Fruit fly (Drosophila melanogaster) whole organism, embryonic: ENCODE measurements around the gene CG8814.

Experiments
- BEAF-32 ChIP-seq: fragments of 200-800 bp; sonication (Bioruptor generic); optimal IDR thresholded peaks from 3 replicates; lab custom pipeline; 2017; ENCODE audit warnings: missing biosample characterization, missing genetic modification characterization, mild to moderate bottlenecking, moderate library complexity, missing genetic modification reagents
- Bgb ChIP-seq: fragments of 200-800 bp; sonication (Bioruptor generic); IDR thresholded peaks from 2 replicates; pipeline ENCODE4 v1.3.6; 2022; ENCODE audit warnings: missing biosample characterization, missing genetic modification characterization; ENCODE audit not compliant: partially characterized antibody
- CG11723 ChIP-seq: fragments of 200-800 bp; sonication (Bioruptor generic); optimal IDR thresholded peaks from 2 replicates; lab custom pipeline; 2017; ENCODE audit warnings: missing biosample characterization, mild to moderate bottlenecking, missing genetic modification characterization
- CG12071 ChIP-seq: fragments of 200-800 bp; sonication (Bioruptor generic); optimal IDR thresholded peaks from 3 replicates; lab custom pipeline; 2018; ENCODE audit warnings: missing biosample characterization, mild to moderate bottlenecking, missing genetic modification characterization
- CG12104 ChIP-seq: fragments of 200-800 bp; sonication (Bioruptor generic); optimal IDR thresholded peaks from 3 replicates; lab custom pipeline; 2016; ENCODE audit warnings: missing biosample characterization, missing genetic modification characterization
- CG12744 ChIP-seq: fragments of 200-800 bp; sonication (Bioruptor generic); optimal IDR thresholded peaks from 2 replicates; lab custom pipeline; 2016; ENCODE audit warnings: missing biosample characterization, missing genetic modification characterization
- CG12942 ChIP-seq: fragments of 200-800 bp; sonication (Bioruptor generic); optimal IDR thresholded peaks from 3 replicates; lab custom pipeline; 2016; ENCODE audit warnings: missing biosample characterization, missing genetic modification characterization
- CG14014 ChIP-seq: fragments of 200-800 bp; sonication (Bioruptor generic); IDR thresholded peaks from 2 replicates; pipeline ENCODE4 v1.3.6; 2022; ENCODE audit warnings: missing biosample characterization, missing genetic modification characterization
- CG14965 ChIP-seq: fragments of 200-800 bp; sonication (Bioruptor generic); optimal IDR thresholded peaks from 2 replicates; lab custom pipeline; 2016; ENCODE audit warnings: missing biosample characterization, missing genetic modification characterization, borderline replicate concordance
- CG15696 ChIP-seq: fragments of 200-800 bp; sonication (Bioruptor generic); optimal IDR thresholded peaks from 2 replicates; lab custom pipeline; 2019; ENCODE audit warnings: missing biosample characterization, mild to moderate bottlenecking, missing genetic modification characterization, moderate library complexity
- CG17361 ChIP-seq: fragments of 200-800 bp; sonication (Bioruptor generic); IDR thresholded peaks from 3 replicates; pipeline ENCODE4 v1.3.6; 2022; ENCODE audit warnings: missing biosample characterization, missing genetic modification characterization
- CG17385 ChIP-seq: fragments of 200-800 bp; sonication (Bioruptor generic); optimal IDR thresholded peaks from 3 replicates; lab custom pipeline; 2018; ENCODE audit warnings: missing biosample characterization, mild to moderate bottlenecking, missing genetic modification characterization
- CG18599 ChIP-seq: fragments of 200-800 bp; sonication (Bioruptor generic); optimal IDR thresholded peaks from 3 replicates; lab custom pipeline; 2017; ENCODE audit warnings: missing biosample characterization, missing genetic modification characterization, mild to moderate bottlenecking, moderate library complexity, missing genetic modification reagents
- CG2199 ChIP-seq: fragments of 200-800 bp; sonication (Bioruptor generic); IDR thresholded peaks from 3 replicates; pipeline ENCODE4 v1.3.6; 2022; ENCODE audit warnings: missing biosample characterization, missing genetic modification characterization
- CG2712 ChIP-seq: fragments of 200-800 bp; optimal IDR thresholded peaks from 3 replicates; lab custom pipeline; 2019; ENCODE audit warnings: missing biosample characterization, mild to moderate bottlenecking, missing genetic modification characterization, moderate library complexity
- CG33213 ChIP-seq: fragments of 200-800 bp; sonication (Bioruptor generic); optimal IDR thresholded peaks from 3 replicates; lab custom pipeline; 2016; ENCODE audit warnings: missing biosample characterization, missing genetic modification characterization
- CG33557 ChIP-seq: fragments of 200-800 bp; sonication (Bioruptor generic); optimal IDR thresholded peaks from 2 replicates; lab custom pipeline; 2019; ENCODE audit warnings: missing biosample characterization, mild to moderate bottlenecking, missing genetic modification characterization, moderate library complexity
- CG34224 ChIP-seq: fragments of 200-800 bp; sonication (Bioruptor generic); IDR thresholded peaks from 3 replicates; pipeline ENCODE4 v1.3.6; 2022; ENCODE audit warnings: missing biosample characterization, missing genetic modification characterization; ENCODE audit not compliant: partially characterized antibody
- CG34376 ChIP-seq: fragments of 200-800 bp; sonication (Bioruptor generic); optimal IDR thresholded peaks from 2 replicates; lab custom pipeline; 2018; ENCODE audit warnings: missing biosample characterization, mild to moderate bottlenecking, missing genetic modification characterization
- CG4328 ChIP-seq: fragments of 200-800 bp; sonication (Bioruptor generic); optimal IDR thresholded peaks from 3 replicates; lab custom pipeline; 2017; ENCODE audit warnings: missing biosample characterization, missing genetic modification reagents, missing genetic modification characterization
- CG8089 ChIP-seq: fragments of 200-800 bp; sonication (Bioruptor generic); optimal IDR thresholded peaks from 3 replicates; lab custom pipeline; 2016; ENCODE audit warnings: missing biosample characterization, missing genetic modification characterization
- Dbx ChIP-seq: fragments of 200-800 bp; sonication (Bioruptor generic); IDR thresholded peaks from 3 replicates; pipeline ENCODE4 v1.3.6; 2022; ENCODE audit warnings: missing biosample characterization, missing genetic modification characterization
- Dll ChIP-seq: fragments of 200-800 bp; sonication (Bioruptor generic); IDR thresholded peaks from 4 replicates; pipeline ENCODE4 v1.3.6; 2022; ENCODE audit warnings: missing biosample characterization, missing genetic modification characterization; ENCODE audit not compliant: partially characterized antibody
- Drgx ChIP-seq: fragments of 200-800 bp; sonication (Bioruptor generic); IDR thresholded peaks from 2 replicates; pipeline ENCODE4 v1.3.6; 2022; ENCODE audit warnings: missing biosample characterization, missing genetic modification characterization
- Ets97D ChIP-seq: fragments of 200-800 bp; sonication (Bioruptor generic); optimal IDR thresholded peaks from 3 replicates; lab custom pipeline; 2016; ENCODE audit warnings: missing biosample characterization, missing genetic modification characterization
- Fer1 ChIP-seq: fragments of 200-800 bp; sonication (Bioruptor generic); optimal IDR thresholded peaks from 2 replicates; lab custom pipeline; 2017; ENCODE audit warnings: missing biosample characterization, mild to moderate bottlenecking, missing genetic modification characterization
- HmgZ ChIP-seq: fragments of 200-800 bp; sonication (Bioruptor generic); optimal IDR thresholded peaks from 2 replicates; lab custom pipeline; 2018; ENCODE audit warnings: missing biosample characterization, mild to moderate bottlenecking, missing genetic modification characterization
- Trl ChIP-seq, 3 experiments: fragments of >200 bp in 2 of 3; fragments of 200-800 bp in 1 of 3; sonication (Bioruptor generic) in 1 of 3; optimal IDR thresholded peaks; 2 replicates in 1 of 3; 3 replicates in 2 of 3; lab custom pipeline; 2016 to 2017; ENCODE audit warnings: missing biosample characterization in 1 of 3, missing genetic modification characterization in 1 of 3
- Xrp1 ChIP-seq: fragments of 200-800 bp; sonication (Bioruptor generic); IDR thresholded peaks from 2 replicates; pipeline ENCODE4 v1.3.6; 2022; ENCODE audit warnings: missing biosample characterization, missing genetic modification characterization
- br ChIP-seq: fragments of >200 bp; optimal IDR thresholded peaks from 2 replicates; lab custom pipeline; 2017
- bsh ChIP-seq, 2 experiments: fragments of 200-800 bp; sonication (Bioruptor generic); optimal IDR thresholded peaks; 2 replicates each; lab custom pipeline; 2017 to 2018; ENCODE audit warnings: mild to moderate bottlenecking in 2 of 2, missing biosample characterization in 2 of 2, missing genetic modification characterization in 2 of 2, moderate library complexity in 1 of 2
- cato ChIP-seq: fragments of 200-800 bp; sonication (Bioruptor generic); optimal IDR thresholded peaks from 2 replicates; lab custom pipeline; 2016; ENCODE audit warnings: missing biosample characterization, missing genetic modification characterization, borderline replicate concordance
- ci ChIP-seq: fragments of 200-800 bp; sonication (Bioruptor generic); IDR thresholded peaks from 3 replicates; pipeline ENCODE4 v1.3.6; 2022; ENCODE audit warnings: missing biosample characterization, missing genetic modification characterization
- fd64A ChIP-seq: fragments of 200-800 bp; sonication (Bioruptor generic); optimal IDR thresholded peaks from 3 replicates; lab custom pipeline; 2018; ENCODE audit warnings: missing biosample characterization, mild to moderate bottlenecking, missing genetic modification characterization
- fru ChIP-seq: fragments of >200 bp; optimal IDR thresholded peaks from 2 replicates; lab custom pipeline; 2017
- hth ChIP-seq: fragments of >200 bp; optimal IDR thresholded peaks from 2 replicates; lab custom pipeline; 2017; ENCODE audit warnings: inconsistent platforms
- kni ChIP-seq: fragments of 200-800 bp; sonication (Bioruptor generic); optimal IDR thresholded peaks from 3 replicates; lab custom pipeline; 2017; ENCODE audit warnings: mild to moderate bottlenecking, missing biosample characterization, missing genetic modification reagents, missing genetic modification characterization
- mam ChIP-seq: fragments of 200-800 bp; sonication (Bioruptor generic); optimal IDR thresholded peaks from 3 replicates; lab custom pipeline; 2016; ENCODE audit warnings: missing biosample characterization, missing genetic modification characterization
- nmo ChIP-seq: fragments of 200-800 bp; sonication (Bioruptor generic); optimal IDR thresholded peaks from 2 replicates; lab custom pipeline; 2018; ENCODE audit warnings: missing biosample characterization, mild to moderate bottlenecking, missing genetic modification characterization, moderate library complexity
- odd ChIP-seq: fragments of 200-800 bp; sonication (Bioruptor generic); optimal IDR thresholded peaks from 2 replicates; lab custom pipeline; 2017; ENCODE audit warnings: missing biosample characterization, mild to moderate bottlenecking, missing genetic modification characterization
- onecut ChIP-seq: fragments of 200-800 bp; sonication (Bioruptor generic); IDR thresholded peaks from 2 replicates; pipeline ENCODE4 v1.3.6; 2022; ENCODE audit warnings: missing biosample characterization, missing genetic modification characterization
- otp ChIP-seq: fragments of 200-800 bp; sonication (Bioruptor generic); IDR thresholded peaks from 3 replicates; pipeline ENCODE4, ENCODE4 v1.3.6; 2022; ENCODE audit warnings: missing biosample characterization, missing genetic modification characterization
- salm ChIP-seq: fragments of 200-800 bp; sonication (Bioruptor generic); optimal IDR thresholded peaks from 2 replicates; lab custom pipeline; 2018; ENCODE audit warnings: missing biosample characterization, mild to moderate bottlenecking, missing genetic modification characterization
- sqz ChIP-seq: fragments of 200-800 bp; sonication (Bioruptor generic); optimal IDR thresholded peaks from 3 replicates; lab custom pipeline; 2018; ENCODE audit warnings: missing biosample characterization, mild to moderate bottlenecking, missing genetic modification characterization
- tll ChIP-seq, 2 experiments: fragments of 200-800 bp in 1 of 2; fragments of >200 bp in 1 of 2; sonication (Bioruptor generic) in 1 of 2; optimal IDR thresholded peaks; 2 replicates each; lab custom pipeline; 2017 to 2019; ENCODE audit warnings: missing biosample characterization in 2 of 2, missing genetic modification characterization in 2 of 2, mild to moderate bottlenecking in 1 of 2, moderate library complexity in 1 of 2
- tx ChIP-seq: fragments of 200-800 bp; sonication (Bioruptor generic); optimal IDR thresholded peaks from 2 replicates; lab custom pipeline; 2016; ENCODE audit warnings: missing biosample characterization, missing genetic modification characterization
- vvl ChIP-seq: fragments of 200-800 bp; sonication (Bioruptor generic); IDR thresholded peaks from 2 replicates; pipeline ENCODE4 v1.3.6; 2022; ENCODE audit warnings: missing biosample characterization, missing genetic modification characterization
- yki ChIP-seq: fragments of >200 bp; optimal IDR thresholded peaks from 3 replicates; lab custom pipeline; 2018
- zfh2 ChIP-seq: fragments of 200-800 bp; sonication (Bioruptor generic); optimal IDR thresholded peaks from 2 replicates; lab custom pipeline; 2016; ENCODE audit warnings: missing biosample characterization, missing genetic modification characterization

Gene CG8814

DNA sequence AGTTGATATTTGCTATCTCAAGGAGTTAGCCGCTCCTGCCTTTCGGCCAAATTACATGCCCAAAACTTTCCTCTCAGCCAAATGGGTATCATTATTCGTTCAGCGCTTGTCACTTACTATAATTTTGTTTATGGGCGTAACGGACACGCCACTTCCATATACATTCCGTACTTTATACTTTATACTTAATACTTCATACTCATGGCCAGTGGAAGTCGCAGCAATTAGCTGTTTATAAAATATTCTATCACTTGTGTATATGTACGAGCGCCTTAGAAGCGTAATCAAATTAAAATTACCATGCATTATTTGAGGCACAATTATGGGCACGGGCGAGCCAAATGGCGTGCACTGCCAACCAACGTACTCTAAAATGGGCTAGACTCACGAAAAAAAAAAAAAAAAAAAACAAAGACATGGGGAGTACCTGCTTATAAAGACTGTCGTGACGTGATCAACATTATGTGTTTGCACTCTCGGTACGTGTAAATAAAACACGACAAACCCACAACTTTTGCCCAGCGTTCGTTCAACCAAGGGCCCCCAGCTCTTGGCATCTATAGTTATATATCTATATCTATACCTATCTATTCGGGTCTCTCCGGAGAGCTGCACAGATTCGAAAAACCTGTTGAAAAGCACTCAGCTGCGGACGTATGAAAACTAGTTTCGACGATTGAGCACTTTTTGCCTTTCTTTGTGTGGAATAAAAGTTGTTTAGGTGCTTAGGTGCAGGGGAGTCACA lies 13.4 kb upstream of the CG8814 start (continued):
- TF ChIP-seq CG12744 (GFP tag; lab: Kevin White, UChicago) = no peak
- TF ChIP-seq salm (tag; lab: Kevin White, UChicago) = peak; percentile 12
- TF ChIP-seq BEAF-32 (GFP tag; lab: Kevin White, UChicago) = no peak
- TF ChIP-seq zfh2 (GFP tag; lab: Kevin White, UChicago) = no peak
- peak; percentile 28; the same call in 1 of the 2 replicates for TF ChIP-seq CG14014
- TF ChIP-seq CG2199 (GFP tag; lab: Robert Waterston, UW) = no peak; the same call in 1 of the 3 replicates
- peak; percentile 36; the same call in 1 of the 4 replicates for TF ChIP-seq Dll (GFP tag; lab: Robert Waterston, UW)
- peak; percentile 31 for TF ChIP-seq CG11723 (GFP tag; lab: Kevin White, UChicago)
- peak; percentile 38 for TF ChIP-seq CG34376 (GFP tag; lab: Kevin White, UChicago)
- TF ChIP-seq nmo = no peak
- no peak for TF ChIP-seq CG12104 (GFP tag; lab: Kevin White, UChicago)
- peak; percentile 7; the same call in 1 of the 3 replicates for TF ChIP-seq Dbx (GFP tag; lab: Robert Waterston, UW)
- peak; percentile 32 to 36 for TF ChIP-seq Trl (optimal IDR thresholded peaks at IDR 0.05; lab: Kevin White, UChicago)
- TF ChIP-seq Trl (GFP tag; optimal IDR thresholded peaks at IDR 0.05; lab: Kevin White, UChicago) = no peak
- no peak for TF ChIP-seq br (lab: Kevin White, UChicago)
- no peak for TF ChIP-seq CG2712 (tag; lab: Kevin White, UChicago)
- no peak for TF ChIP-seq tx (GFP tag; lab: Kevin White, UChicago)
- no peak for TF ChIP-seq Drgx
- TF ChIP-seq CG12942 (GFP tag; lab: Kevin White, UChicago) = no peak
- TF ChIP-seq fd64A = peak; percentile 39
- peak; percentile 13 for TF ChIP-seq CG33213 (GFP tag; lab: Kevin White, UChicago)
- no peak for TF ChIP-seq tll (GFP tag; optimal IDR thresholded peaks at IDR 0.05; lab: Kevin White, UChicago)
- peak; percentile 96 for TF ChIP-seq kni (GFP tag; lab: Kevin White, UChicago)
- peak; percentile 39; the same call in 1 of the 2 replicates for TF ChIP-seq Xrp1 (GFP tag; lab: Robert Waterston, UW)
- TF ChIP-seq CG33557 = peak; percentile 15
- TF ChIP-seq CG8089 (GFP tag; lab: Kevin White, UChicago) = no peak
- peak; percentile 40 for TF ChIP-seq odd (GFP tag; lab: Kevin White, UChicago)
- TF ChIP-seq Bgb (GFP tag; lab: Robert Waterston, UW) = no peak
- peak; percentile 34 for TF ChIP-seq CG4328 (GFP tag; lab: Kevin White, UChicago)
- peak; percentile 7 for TF ChIP-seq CG17385 (GFP tag; lab: Kevin White, UChicago)
- no peak for TF ChIP-seq fru (lab: Kevin White, UChicago)
- TF ChIP-seq CG34224 (GFP tag; lab: Robert Waterston, UW) = peak; percentile 21; the same call in 1 of the 3 replicates
- no peak for TF ChIP-seq CG17361 (GFP tag; lab: Robert Waterston, UW)
- TF ChIP-seq CG14965 = no peak
- peak; percentile 25 for TF ChIP-seq CG18599 (GFP tag; lab: Kevin White, UChicago)
- TF ChIP-seq otp (GFP tag; lab: Robert Waterston, UW) = 0 out of 3 replicates have a peak, but pooled peaks have one; percentile 30
- no peak for TF ChIP-seq yki (lab: Kevin White, UChicago)
- no peak for TF ChIP-seq hth (lab: Kevin White, UChicago)
- TF ChIP-seq vvl (GFP tag; lab: Robert Waterston, UW) = peak; percentile 43; the same call in 1 of the 2 replicates
- TF ChIP-seq cato (GFP tag; lab: Kevin White, UChicago) = no peak
- peak; percentile 34 for TF ChIP-seq CG15696 (tag; lab: Kevin White, UChicago)
- no peak for TF ChIP-seq Ets97D (GFP tag; lab: Kevin White, UChicago)
- TF ChIP-seq Fer1 (GFP tag; lab: Kevin White, UChicago) = peak; percentile 24
- no peak for TF ChIP-seq bsh (GFP tag; optimal IDR thresholded peaks at IDR 0.05; lab: Kevin White, UChicago)
- peak; percentile 77 for TF ChIP-seq ci
- peak; percentile 50 for TF ChIP-seq CG12071 (GFP tag; lab: Kevin White, UChicago)
- no peak for TF ChIP-seq mam (GFP tag; lab: Kevin White, UChicago)
- TF ChIP-seq HmgZ (tag; lab: Kevin White, UChicago) = peak; percentile 21
- peak; percentile 19; the same call in 1 of the 2 replicates for TF ChIP-seq onecut (GFP tag; lab: Robert Waterston, UW)
- TF ChIP-seq sqz = peak; percentile 74
